Worm (Caenorhabditis elegans): ENCODE data around the gene F11D11.3.
"Not testable (repeated sequence)": the region's sequence is repeated elsewhere in the genome, so short reads cannot be mapped to it uniquely, and the experiment has no call there.

Gene F11D11.3

DNA sequence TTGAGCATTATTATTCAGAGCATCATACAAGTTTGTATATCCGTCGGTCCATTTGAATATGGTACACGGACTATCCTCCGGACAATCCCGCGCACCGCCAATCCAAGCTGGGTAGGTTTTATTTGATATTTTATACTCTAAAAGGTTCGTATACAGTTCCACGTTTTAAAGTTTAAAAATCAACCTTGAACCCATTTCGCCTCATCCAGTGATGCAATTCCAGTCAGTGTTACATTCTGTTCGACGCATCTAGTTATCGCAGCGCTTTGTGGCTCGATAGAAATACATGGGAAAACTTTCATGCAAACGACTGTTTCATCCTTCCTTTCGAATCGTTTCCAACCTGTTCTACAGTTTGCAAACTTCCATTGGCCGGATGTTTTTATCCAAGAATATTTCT is 9.8 kb upstream of the F11D11.3 start:
- no peak for TF ChIP-seq unc-62 (GFP tag; optimal IDR thresholded peaks at IDR 0.05)

DNA sequence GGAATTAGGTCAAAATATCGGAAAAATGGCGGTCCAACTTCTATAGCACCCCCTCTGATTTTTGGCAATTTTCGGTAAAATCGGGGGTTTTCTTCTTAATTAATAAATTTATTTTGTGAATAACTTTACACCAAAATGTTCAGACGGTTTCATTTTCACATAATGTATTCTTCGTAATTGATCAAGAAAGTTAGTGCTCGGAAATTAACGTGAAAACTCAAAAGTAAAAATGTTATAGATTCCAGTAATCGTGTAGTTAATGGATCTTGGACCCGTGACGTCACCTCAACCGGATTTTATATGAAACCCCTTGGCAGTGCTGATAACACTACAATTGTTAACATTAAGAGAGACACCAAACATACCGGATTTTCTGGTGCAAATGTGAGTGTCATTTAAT is 2.0 kb upstream of the F11D11.3 start, which contains the start of gene F11D11.22:
TSS of gene F11D11.22 (plus strand) at position 301 of the 400 bp plus-strand sequence.
- TF ChIP-seq unc-62 (GFP tag; optimal IDR thresholded peaks at IDR 0.05), result not testable (repeated sequence)

ce11 chrV:18761078-18761477 is 1.0 kb upstream of the F11D11.3 start, which contains the start of gene F11D11.4:
TSS of gene F11D11.4 (plus strand) at chrV:18761378.
- TF ChIP-seq unc-62 (GFP tag; optimal IDR thresholded peaks at IDR 0.05), result no peak

DNA sequence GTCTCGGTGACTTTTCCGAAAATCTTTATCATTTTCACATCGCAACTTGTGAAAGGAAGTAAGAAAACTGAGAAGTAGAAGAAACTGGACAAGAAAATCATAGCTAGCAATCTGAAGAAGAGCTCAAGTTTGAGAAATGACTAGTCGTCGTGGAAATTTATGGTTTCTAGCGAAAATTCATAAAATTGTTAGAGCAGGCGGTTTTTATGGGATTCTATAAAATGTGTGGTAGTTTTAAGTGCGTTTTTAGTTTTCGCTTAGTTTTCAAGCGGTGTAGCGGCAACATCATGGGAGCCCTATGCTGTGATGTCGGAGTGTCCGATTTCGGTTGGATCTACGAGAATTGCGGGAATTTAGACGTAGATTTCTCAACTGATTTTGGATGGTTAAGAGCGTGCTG is 5.7 kb downstream of the F11D11.3 start, which contains the start of gene clec-254:
TSS of gene clec-254 (minus strand) at position 101 of the 400 bp plus-strand sequence.
- not testable (repeated sequence) for TF ChIP-seq unc-62 (GFP tag; optimal IDR thresholded peaks at IDR 0.05)

DNA sequence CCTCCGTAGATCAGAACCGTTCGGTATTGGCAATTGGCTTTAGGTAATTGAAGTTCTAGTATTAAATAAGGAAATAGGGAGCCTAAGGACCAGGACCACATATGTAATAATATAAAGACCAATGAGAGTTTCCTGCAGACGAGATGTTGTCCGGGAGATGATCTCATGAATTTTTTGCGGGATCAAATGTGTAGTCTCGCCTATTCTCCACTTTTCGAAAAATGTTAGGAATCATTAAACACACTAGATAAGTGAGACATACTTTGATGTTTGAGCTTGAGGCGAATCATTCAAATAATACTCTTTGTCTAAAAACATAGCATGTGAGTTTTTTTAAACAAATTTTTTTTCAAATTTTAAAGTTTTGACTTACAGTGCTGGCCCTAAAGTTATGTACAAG is 7.0 kb downstream of the F11D11.3 start, which contains the start of gene F11D11.6:
TSS of gene F11D11.6 (minus strand) at position 101 of the 400 bp plus-strand sequence.
- no peak for TF ChIP-seq unc-62 (GFP tag; optimal IDR thresholded peaks at IDR 0.05)

DNA sequence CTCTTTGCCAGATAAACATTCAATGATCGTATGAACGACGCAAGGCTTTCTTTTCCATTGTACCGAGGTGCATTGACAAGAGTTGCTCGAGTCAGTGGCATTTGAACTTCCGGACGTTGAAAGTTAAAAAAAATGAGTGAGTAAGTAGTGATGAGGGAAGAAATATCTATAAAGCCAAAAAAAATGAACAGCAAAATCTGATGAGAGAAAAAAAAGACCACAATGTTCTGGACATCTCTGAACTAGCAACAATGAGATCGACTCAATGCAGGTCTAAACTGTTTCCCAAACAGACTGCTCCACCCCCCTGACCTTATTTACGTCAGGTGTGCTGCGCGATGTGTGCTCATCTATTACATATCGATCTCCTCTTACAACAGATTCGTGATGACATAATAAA is 9.6 kb downstream of the F11D11.3 start, which contains the start of the genes F11D11.21 and F11D11.12:
TSS of gene F11D11.21 (minus strand) at position 101 of the 400 bp plus-strand sequence.
TSS of gene F11D11.12 (minus strand) at position 238 of the 400 bp plus-strand sequence.
- TF ChIP-seq unc-62 (GFP tag; optimal IDR thresholded peaks at IDR 0.05), result no peak

- TF ChIP-seq unc-62 (GFP tag; optimal IDR thresholded peaks at IDR 0.05), result no peak
Observed at ce11 chrV:18748726-18749125, 11.3 kb downstream of the F11D11.3 start, which contains the start of gene clec-252. TSS of gene clec-252 (minus strand) at chrV:18748826.

DNA sequence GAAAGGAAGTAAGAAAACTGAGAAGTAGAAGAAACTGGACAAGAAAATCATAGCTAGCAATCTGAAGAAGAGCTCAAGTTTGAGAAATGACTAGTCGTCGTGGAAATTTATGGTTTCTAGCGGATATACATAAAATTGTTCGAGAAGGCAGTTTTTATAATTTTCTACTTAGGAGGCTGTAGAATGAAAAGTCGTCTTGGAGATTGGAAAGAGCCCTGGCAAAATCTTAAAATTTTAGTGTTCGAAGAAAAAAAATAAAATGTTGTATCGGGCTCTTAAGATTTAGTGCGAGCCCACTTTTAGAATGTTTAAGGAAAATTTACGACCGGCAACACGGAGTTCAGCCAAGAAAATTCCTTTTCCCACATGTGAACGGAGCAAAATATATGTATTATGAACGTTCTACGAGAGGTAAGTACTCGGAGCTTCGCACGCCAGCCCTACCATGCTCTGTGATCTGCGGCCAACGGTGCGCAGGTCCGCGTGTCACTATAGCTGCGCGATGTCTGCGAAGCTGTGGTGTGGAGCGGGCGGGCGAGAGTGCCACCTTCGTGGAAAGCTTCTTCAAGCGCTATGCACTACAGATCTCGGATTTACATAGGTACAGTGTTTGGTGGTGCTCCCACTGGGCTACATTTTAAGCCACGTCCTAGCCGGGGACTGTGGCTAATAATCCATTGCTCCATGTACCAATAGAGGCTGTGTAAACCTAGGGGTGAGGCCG is 13.0 kb downstream of the F11D11.3 start, which contains the start of gene clec-251:
TSS of gene clec-251 (minus strand) at position 51 of the 724 bp plus-strand sequence.
- TF ChIP-seq unc-62 (GFP tag; optimal IDR thresholded peaks at IDR 0.05), result no peak

DNA sequence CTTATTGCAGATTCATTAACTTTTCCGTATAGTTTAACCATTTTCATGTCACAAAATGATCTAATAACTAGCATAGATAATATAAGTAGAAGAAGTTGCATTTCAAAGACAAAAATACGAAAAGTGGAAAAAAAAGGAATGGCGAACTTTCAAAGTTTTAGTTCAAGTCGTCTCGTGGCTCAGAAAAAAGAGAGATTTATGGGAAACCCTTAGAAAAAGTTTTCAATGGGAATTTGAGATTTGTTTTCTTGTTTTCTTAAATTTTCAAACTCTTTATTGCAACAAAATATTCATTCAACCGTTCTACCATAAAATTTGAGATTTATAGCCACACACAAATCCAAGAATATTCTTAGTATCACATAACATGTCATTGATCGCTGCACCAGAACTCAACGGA is 18.0 kb downstream of the F11D11.3 start, which contains the start of gene clec-250:
TSS of gene clec-250 (minus strand) at position 101 of the 400 bp plus-strand sequence.
- no peak for TF ChIP-seq unc-62 (GFP tag; optimal IDR thresholded peaks at IDR 0.05)

DNA sequence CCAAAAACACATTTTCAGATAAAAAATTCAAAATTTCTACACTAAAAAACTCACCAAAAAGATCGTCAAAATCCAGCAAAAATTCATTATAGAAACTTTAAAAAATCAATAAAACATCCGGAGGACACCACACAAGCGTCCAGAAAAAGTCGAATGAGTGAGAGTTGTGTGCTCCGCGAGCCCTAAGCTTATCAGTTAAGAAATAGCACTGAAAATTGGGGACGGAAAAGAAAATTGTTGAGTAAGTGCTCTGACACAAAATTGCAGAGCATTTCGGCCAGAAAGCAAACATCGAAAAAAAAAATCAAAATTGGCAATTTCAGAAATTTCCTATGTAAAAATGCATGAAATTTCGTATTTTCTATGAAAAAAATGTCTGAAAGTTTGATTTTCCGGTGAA is 22.4 kb downstream of the F11D11.3 start:
- no peak for TF ChIP-seq unc-62 (GFP tag; optimal IDR thresholded peaks at IDR 0.05)

- no peak for TF ChIP-seq unc-62 (GFP tag; optimal IDR thresholded peaks at IDR 0.05)
Observed at ce11 chrV:18734381-18734780, 25.7 kb downstream of the F11D11.3 start, which contains the start of gene scl-20. TSS of gene scl-20 (minus strand) at chrV:18734481.

ce11 chrV:18733942-18734341 is 26.1 kb downstream of the F11D11.3 start:
- TF ChIP-seq unc-62 (GFP tag; optimal IDR thresholded peaks at IDR 0.05), result no peak

- no peak for TF ChIP-seq unc-62 (GFP tag; optimal IDR thresholded peaks at IDR 0.05)
Observed at ce11 chrV:18731579-18732041, 28.5 kb downstream of the F11D11.3 start, which contains the start of the genes asp-18 and scl-19. TSS of gene asp-18 (minus strand) at chrV:18731679. TSS of gene scl-19 (plus strand) at chrV:18731991.

DNA sequence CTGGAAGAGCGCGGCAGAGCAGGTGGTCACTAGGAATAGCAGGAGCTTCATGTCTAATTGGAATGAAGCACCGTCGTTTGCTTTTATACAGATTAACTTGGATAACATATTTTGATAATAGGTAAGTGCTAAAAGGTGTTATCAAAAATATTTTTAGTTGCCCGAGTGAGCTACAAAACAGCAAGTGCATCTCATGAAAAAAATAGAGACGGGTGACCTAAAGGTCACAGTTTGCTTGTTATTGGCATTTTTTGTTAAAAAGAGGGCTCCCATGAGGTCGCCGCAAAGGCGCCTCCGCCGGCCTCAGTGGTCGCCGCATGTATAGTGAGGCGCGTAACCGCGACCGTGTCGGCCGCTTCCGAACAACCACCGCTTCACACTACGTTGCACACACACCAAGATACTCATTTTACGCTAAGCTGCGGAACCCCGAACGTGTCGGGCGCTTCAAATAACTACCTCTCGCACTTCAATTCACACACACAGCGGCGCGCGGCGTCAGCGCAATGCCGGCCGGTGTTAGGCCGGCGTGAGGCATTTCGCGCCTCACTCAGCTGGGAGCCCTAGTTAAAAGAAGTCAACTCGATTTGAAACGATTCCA is 30.6 kb downstream of the F11D11.3 start, which contains the start of gene asp-19:
TSS of gene asp-19 (minus strand) at position 51 of the 601 bp plus-strand sequence.
- no peak for TF ChIP-seq unc-62 (GFP tag; optimal IDR thresholded peaks at IDR 0.05)

DNA sequence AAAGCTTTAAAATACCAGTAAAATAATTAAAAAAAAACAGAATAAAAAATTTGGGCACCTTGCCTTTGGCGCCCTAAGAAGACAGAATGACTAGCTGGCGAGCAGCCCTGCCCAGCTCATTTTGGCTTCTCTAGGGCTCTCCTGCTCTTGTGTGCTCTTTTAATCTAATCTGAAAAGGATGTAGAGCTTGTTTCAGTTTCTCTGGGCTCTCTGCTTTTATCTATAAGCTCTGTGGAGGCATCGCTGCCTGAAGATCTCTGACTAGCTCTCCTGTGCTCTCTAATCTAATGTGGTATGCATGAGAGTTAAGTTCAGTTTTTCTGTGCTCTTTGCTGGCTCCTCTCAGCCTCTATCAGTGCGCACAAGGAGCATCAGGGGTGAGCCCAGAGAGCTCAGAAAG is 34.2 kb downstream of the F11D11.3 start:
- no peak for TF ChIP-seq unc-62 (GFP tag; optimal IDR thresholded peaks at IDR 0.05)

ce11 chrV:18724076-18724475 is 36.0 kb downstream of the F11D11.3 start:
- TF ChIP-seq unc-62 (GFP tag; optimal IDR thresholded peaks at IDR 0.05), result no peak
